Worm (Caenorhabditis elegans): ENCODE data around the gene famh-161.
"Not testable (repeated sequence)": the region's sequence is repeated elsewhere in the genome, so short reads cannot be mapped to it uniquely, and the experiment has no call there.

The famh-161 gene

DNA sequence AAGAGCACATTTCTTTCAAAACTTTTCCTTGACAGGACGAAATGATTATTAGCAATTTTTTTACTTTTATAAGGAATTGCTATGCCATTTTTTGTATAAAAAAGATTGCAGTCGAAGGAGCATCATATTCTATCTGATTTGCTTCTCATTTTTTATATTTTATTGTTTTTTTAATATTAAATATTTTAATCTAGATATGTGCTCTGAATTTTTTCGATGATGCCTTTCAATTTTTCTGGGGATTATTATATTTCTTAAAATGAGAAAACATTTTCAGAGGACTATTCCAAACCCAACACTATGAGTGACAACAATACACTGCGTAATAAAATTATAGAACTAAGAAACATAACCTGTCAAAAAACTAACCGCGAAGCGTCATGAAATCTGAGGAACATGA is 35.0 kb upstream of the famh-161 start, which contains the start of gene F26F2.4:
F26F2.4 (plus strand) TSS at position 301 of the 400 bp plus-strand sequence.
- TF ChIP-seq ztf-18 (tag; optimal IDR thresholded peaks at IDR 0.05); snpc-1.3 (tag; optimal IDR thresholded peaks at IDR 0.05; ENCODE audit: insufficient read depth); ztf-26 (tag; optimal IDR thresholded peaks at IDR 0.05): not testable (repeated sequence)

DNA sequence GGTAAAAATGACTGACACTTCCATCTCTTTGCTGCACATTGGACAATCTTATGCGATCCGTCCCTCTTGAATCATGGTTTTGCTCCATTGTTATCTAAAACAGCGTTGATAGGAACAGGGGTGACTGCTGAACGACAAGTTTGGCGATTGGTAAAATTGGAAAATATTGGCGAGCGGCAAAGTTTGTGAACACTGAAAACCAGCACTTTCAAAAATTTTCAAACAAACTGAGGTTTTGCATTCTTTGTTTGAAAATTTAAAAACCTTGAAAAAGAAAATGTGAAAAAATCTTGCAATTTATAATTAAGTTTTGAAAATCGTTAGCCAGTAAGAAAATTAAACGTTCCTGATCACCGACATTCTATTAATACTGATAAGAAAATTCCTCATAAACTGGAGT is 32.5 kb upstream of the famh-161 start, which contains the start of gene F26F2.3:
F26F2.3 (minus strand) TSS at position 101 of the 400 bp plus-strand sequence.
- TF ChIP-seq hlh-26 (GFP tag; conservative IDR thresholded peaks at IDR 0.05), result no peak
- no peak for TF ChIP-seq pbrm-1 (GFP tag; IDR thresholded peaks at IDR 0.05)
- no peak for TF ChIP-seq snpc-4 (GFP tag; optimal IDR thresholded peaks at IDR 0.05)
- TF ChIP-seq snpc-4 (tag; optimal IDR thresholded peaks at IDR 0.05), result no peak
- no peak for TF ChIP-seq ekl-4 (GFP tag; IDR thresholded peaks at IDR 0.05)

DNA sequence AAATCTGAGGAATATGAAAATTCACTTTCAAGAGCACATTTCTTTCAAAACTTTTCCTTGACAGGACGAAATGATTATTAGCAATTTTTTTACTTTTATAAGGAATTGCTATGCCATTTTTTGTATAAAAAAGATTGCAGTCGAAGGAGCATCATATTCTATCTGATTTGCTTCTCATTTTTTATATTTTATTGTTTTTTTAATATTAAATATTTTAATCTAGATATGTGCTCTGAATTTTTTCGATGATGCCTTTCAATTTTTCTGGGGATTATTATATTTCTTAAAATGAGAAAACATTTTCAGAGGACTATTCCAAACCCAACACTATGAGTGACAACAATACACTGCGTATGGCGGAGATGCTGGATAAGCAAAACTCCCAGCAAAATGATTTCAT is 30.1 kb upstream of the famh-161 start, which contains the start of gene F26F2.13:
F26F2.13 (plus strand) TSS at position 301 of the 400 bp plus-strand sequence.
- not testable (repeated sequence) for TF ChIP-seq ceh-79 (tag; optimal IDR thresholded peaks at IDR 0.05); mes-4 (tag; optimal IDR thresholded peaks at IDR 0.05); ztf-3 (GFP tag; optimal IDR thresholded peaks at IDR 0.05)

DNA sequence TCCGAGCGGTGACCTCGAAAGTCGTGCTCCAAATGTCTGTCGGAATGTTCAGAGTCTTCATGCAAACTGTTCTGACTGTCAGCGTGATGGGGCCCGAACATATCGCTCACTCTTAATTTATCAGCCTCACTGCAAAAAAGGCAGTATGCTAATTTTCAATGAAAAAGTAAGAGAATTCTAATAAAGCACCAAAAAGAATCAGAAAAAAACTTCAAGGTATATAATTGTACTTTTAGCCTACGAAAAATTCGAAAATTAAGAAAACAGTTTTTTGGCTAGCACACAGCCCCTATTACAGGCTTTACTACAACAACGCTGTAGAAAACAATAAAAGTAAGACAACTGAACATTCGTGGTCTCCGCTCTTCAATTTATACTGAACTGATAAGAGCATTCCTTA is 27.8 kb upstream of the famh-161 start, which contains the start of gene F26F2.1:
F26F2.1 (minus strand) TSS at position 101 of the 400 bp plus-strand sequence.
- TF ChIP-seq rec-8 (tag; optimal IDR thresholded peaks at IDR 0.05) (no peak), aptf-2 (GFP tag; conservative IDR thresholded peaks at IDR 0.05) (no peak), K12H6.12 (tag; optimal IDR thresholded peaks at IDR 0.05) (no peak), F57C9.4 (tag; optimal IDR thresholded peaks at IDR 0.05) (no peak), pbrm-1 (GFP tag; IDR thresholded peaks at IDR 0.05) (no peak), ZK185.1 (tag; optimal IDR thresholded peaks at IDR 0.05; ENCODE audit: poor library complexity, severe bottlenecking) (no peak), him-1 (tag; optimal IDR thresholded peaks at IDR 0.05) (no peak), C17E4.6 (GFP tag; IDR thresholded peaks at IDR 0.05) (no peak), T26A5.8 (tag; optimal IDR thresholded peaks at IDR 0.05) (no peak), Y67H2A.10 (GFP tag; conservative IDR thresholded peaks at IDR 0.05) (no peak), cebp-1 (GFP tag; IDR thresholded peaks at IDR 0.05) (no peak), cebp-1 (tag; optimal IDR thresholded peaks at IDR 0.05) (no peak), bed-1 (GFP tag; IDR thresholded peaks at IDR 0.05) (no peak), nhr-90 (tag; optimal IDR thresholded peaks at IDR 0.05) (no peak), ztf-25 (GFP tag; IDR thresholded peaks at IDR 0.05) (no peak), ekl-4 (GFP tag; IDR thresholded peaks at IDR 0.05) (no peak), ceh-79 (tag; optimal IDR thresholded peaks at IDR 0.05) (no peak)

- TF ChIP-seq ztf-28 (GFP tag; IDR thresholded peaks at IDR 0.05), result no peak
- TF ChIP-seq F49E8.2 (tag; optimal IDR thresholded peaks at IDR 0.05; ENCODE audit: insufficient read depth), result no peak
- TF ChIP-seq ceh-58 (GFP tag; IDR thresholded peaks at IDR 0.05), result no peak
Measured at ce11 chrV:20558270-20558669, 24.3 kb upstream of the famh-161 start, which contains the start of gene abf-4. TSS of gene abf-4 (minus strand) at chrV:20558370.

DNA sequence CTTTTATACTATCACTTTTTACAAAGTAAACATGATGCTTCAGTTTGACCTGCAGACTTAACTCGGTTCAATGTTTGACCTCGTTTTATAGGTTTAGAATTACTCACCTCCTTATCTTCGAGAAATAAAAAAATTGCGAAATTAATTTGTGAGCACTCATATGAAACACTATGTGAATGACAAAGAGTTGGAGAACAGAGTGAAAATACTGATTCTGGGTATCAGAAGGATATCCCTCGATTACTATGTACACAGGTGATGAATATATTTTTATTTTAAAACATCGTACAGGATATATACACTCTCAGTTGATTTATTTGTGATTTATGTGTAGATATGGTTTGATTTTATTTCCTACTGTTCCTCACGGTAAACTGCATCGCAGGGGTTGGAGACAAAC is 22.3 kb upstream of the famh-161 start, which contains the start of gene Y38H6C.23:
Y38H6C.23 (minus strand) TSS at position 101 of the 400 bp plus-strand sequence.
- peak; percentile 2 for TF ChIP-seq nhr-80 (tag; optimal IDR thresholded peaks at IDR 0.05)
- TF ChIP-seq lsl-1 (GFP tag; optimal IDR thresholded peaks at IDR 0.05), result no peak
